Fruit fly (Drosophila melanogaster): ENCODE results near the gene CG7691.

The CG7691 gene

DNA sequence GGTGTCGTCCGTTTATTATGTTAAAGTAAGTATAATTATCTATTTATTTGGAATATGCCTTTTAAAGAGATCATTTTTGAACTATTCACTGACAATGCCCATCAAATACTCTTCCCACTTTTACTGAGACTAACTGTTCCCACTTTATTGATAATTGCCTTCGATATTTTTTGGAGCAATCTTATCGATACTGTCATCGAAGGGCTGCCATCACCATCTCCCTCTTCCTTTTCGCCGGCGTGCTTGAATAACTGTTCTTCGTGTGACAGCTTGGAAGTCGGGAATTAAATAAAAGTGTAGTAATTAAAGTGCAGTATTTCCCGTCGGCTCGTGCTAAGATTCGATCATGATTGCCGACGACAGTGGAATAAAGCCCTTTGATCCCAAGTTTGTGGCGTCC, 31.1 kb downstream of the CG7691 start, which contains the start of gene qin:
qin (plus strand) TSS at position 274 of the 400 bp plus-strand sequence.
- no peak for TF ChIP-seq noc (tag; optimal IDR thresholded peaks at IDR 0.05)

DNA sequence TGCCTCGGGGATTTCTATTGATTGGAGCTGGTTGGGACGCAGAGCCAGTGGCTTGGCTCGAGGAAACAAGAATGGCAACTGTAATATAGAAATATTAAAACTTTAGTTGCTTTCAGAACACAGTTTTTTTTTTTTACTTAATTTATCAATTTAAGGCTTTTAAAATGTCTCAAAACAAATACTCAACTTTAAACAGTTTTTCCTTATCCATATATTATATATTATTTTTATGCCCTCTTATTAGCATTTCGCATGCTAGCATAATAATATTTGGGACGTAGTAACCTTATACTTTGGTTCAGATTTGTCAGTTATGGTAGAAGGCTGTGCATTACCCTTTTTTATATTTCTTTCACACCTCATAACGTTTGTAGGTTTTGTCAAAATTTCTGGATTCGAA, 38.7 kb downstream of the CG7691 start, which contains the start of gene Tssk:
Tssk (plus strand) TSS at position 301 of the 400 bp plus-strand sequence.
- no peak for TF ChIP-seq noc (tag; optimal IDR thresholded peaks at IDR 0.05)

Data from whole organism, larva.